Worm (Caenorhabditis elegans) whole organism, young adult: ENCODE results near the gene kbp-1.

ENCODE experiments used
- B0019.2 ChIP-seq: fragments of 200-800 bp; sonication (Bioruptor generic); conservative IDR thresholded peaks from 2 replicates; pipeline ENCODE4 v1.3.6; 2022; ENCODE audit warnings: missing genetic modification reagents, missing genetic modification characterization, missing compliant biosample characterization
- F10E7.11 ChIP-seq: sonication (generic microtip); optimal IDR thresholded peaks from 2 replicates; lab custom pipeline; 2017; ENCODE audit warnings: mild to moderate bottlenecking, missing genetic modification characterization, moderate library complexity, missing compliant biosample characterization
- F57A8.1 ChIP-seq: fragments of 200-800 bp; sonication (Bioruptor generic); optimal IDR thresholded peaks from 2 replicates; lab custom pipeline; 2018; ENCODE audit warnings: mild to moderate bottlenecking, missing genetic modification characterization, moderate library complexity, missing compliant biosample characterization
- K11D2.4 ChIP-seq: fragments of 200-800 bp; sonication (Bioruptor generic); IDR thresholded peaks from 2 replicates; pipeline ENCODE4 v1.3.6; 2022; ENCODE audit warnings: missing genetic modification reagents, missing genetic modification characterization, missing compliant biosample characterization
- K12H6.12 ChIP-seq: fragments of 200-800 bp; sonication (Bioruptor generic); optimal IDR thresholded peaks from 2 replicates; lab custom pipeline; 2018; ENCODE audit warnings: mild to moderate bottlenecking, missing genetic modification characterization, missing compliant biosample characterization
- Y53G8AR.9 ChIP-seq: fragments of 200-800 bp; sonication (Bioruptor generic); conservative IDR thresholded peaks from 2 replicates; pipeline ENCODE4 v1.3.6; 2022; ENCODE audit warnings: missing genetic modification reagents, missing genetic modification characterization, missing compliant biosample characterization
- Y67H2A.10 ChIP-seq: fragments of 200-800 bp; sonication (Bioruptor generic); conservative IDR thresholded peaks from 2 replicates; pipeline ENCODE4 v1.3.6; 2022; ENCODE audit warnings: missing genetic modification reagents, missing genetic modification characterization, missing compliant biosample characterization
- ZK185.1 ChIP-seq: sonication (generic microtip); optimal IDR thresholded peaks from 2 replicates; lab custom pipeline; 2016; ENCODE audit warnings: mild to moderate bottlenecking, missing genetic modification characterization, missing compliant biosample characterization; ENCODE audit not compliant: poor library complexity, severe bottlenecking
- atf-7 ChIP-seq: sonication (generic microtip); optimal IDR thresholded peaks from 2 replicates; lab custom pipeline; 2017; ENCODE audit warnings: mild to moderate bottlenecking, missing genetic modification characterization, missing compliant biosample characterization
- attf-3 ChIP-seq: fragments of 200-800 bp; sonication (Bioruptor generic); conservative IDR thresholded peaks from 2 replicates; pipeline ENCODE4 v1.3.6; 2022; ENCODE audit warnings: missing genetic modification reagents, missing genetic modification characterization, missing compliant biosample characterization
- bed-2 ChIP-seq: fragments of 200-800 bp; sonication (Bioruptor generic); IDR thresholded peaks from 2 replicates; pipeline ENCODE4 v1.3.6; 2022; ENCODE audit warnings: missing genetic modification reagents, missing genetic modification characterization, missing compliant biosample characterization
- ccch-3 ChIP-seq: fragments of 200-800 bp; sonication (Bioruptor generic); optimal IDR thresholded peaks from 2 replicates; lab custom pipeline; 2018; ENCODE audit warnings: mild to moderate bottlenecking, missing genetic modification characterization, missing compliant biosample characterization
- cebp-1 ChIP-seq, 2 experiments: fragments of 200-800 bp in 1 of 2; sonication (Bioruptor generic) in 1 of 2; sonication (generic microtip) in 1 of 2; IDR thresholded peaks in 1 of 2; optimal IDR thresholded peaks in 1 of 2; 2 replicates each; pipeline versions ENCODE4 v1.3.6 to Lab custom; 2017 to 2022; ENCODE audit warnings: missing compliant biosample characterization in 2 of 2, missing genetic modification characterization in 2 of 2, mild to moderate bottlenecking in 1 of 2, missing genetic modification reagents in 1 of 2, moderate library complexity in 1 of 2
- chd-7 ChIP-seq: sonication (generic microtip); optimal IDR thresholded peaks from 2 replicates; lab custom pipeline; 2016; ENCODE audit warnings: mild to moderate bottlenecking, missing genetic modification characterization, moderate library complexity, missing compliant biosample characterization
- die-1 ChIP-seq: sonication (generic microtip); optimal IDR thresholded peaks from 2 replicates; lab custom pipeline; 2016; ENCODE audit warnings: missing genotype, mild to moderate bottlenecking, missing genetic modification characterization, missing compliant biosample characterization
- fkh-3 ChIP-seq: sonication (generic microtip); optimal IDR thresholded peaks from 2 replicates; lab custom pipeline; 2016; ENCODE audit warnings: mild to moderate bottlenecking, missing genetic modification characterization, missing compliant biosample characterization
- hmg-1.2 ChIP-seq: fragments of 200-800 bp; sonication (Bioruptor generic); IDR thresholded peaks from 2 replicates; pipeline ENCODE4 v1.3.6; 2022; ENCODE audit warnings: missing genetic modification reagents, missing genetic modification characterization, missing compliant biosample characterization
- hmg-20 ChIP-seq: fragments of 200-800 bp; sonication (Bioruptor generic); IDR thresholded peaks from 2 replicates; pipeline ENCODE4 v1.3.6; 2022; ENCODE audit warnings: missing genetic modification reagents, missing genetic modification characterization, missing compliant biosample characterization
- lag-1 ChIP-seq: fragments of 200-800 bp; sonication (Bioruptor generic); IDR thresholded peaks from 2 replicates; pipeline ENCODE4 v1.3.6; 2022; ENCODE audit warnings: missing genetic modification reagents, missing genetic modification characterization, missing compliant biosample characterization
- lin-35 ChIP-seq, 3 experiments: fragments of 150-350 bp in 2 of 3; sonication (generic microtip) in 1 of 3; optimal IDR thresholded peaks; 2 replicates each; lab custom pipeline; 2014 to 2018; ENCODE audit warnings: missing biosample characterization in 3 of 3, missing genetic modification characterization in 3 of 3, missing genetic modification reagents in 3 of 3
- lin-40 ChIP-seq: sonication (generic microtip); optimal IDR thresholded peaks from 2 replicates; lab custom pipeline; 2016; ENCODE audit warnings: missing genetic modification characterization, mild to moderate bottlenecking, missing compliant biosample characterization, missing genotype, missing genetic modification reagents
- mcd-1 ChIP-seq: fragments of 200-800 bp; sonication (Bioruptor generic); IDR thresholded peaks from 2 replicates; pipeline ENCODE4 v1.3.6; 2022; ENCODE audit warnings: missing genetic modification reagents, missing genetic modification characterization, missing compliant biosample characterization
- mxl-1 ChIP-seq: sonication (generic microtip); optimal IDR thresholded peaks from 2 replicates; lab custom pipeline; 2016; ENCODE audit warnings: missing genetic modification characterization, missing compliant biosample characterization
- nfyb-1 ChIP-seq: fragments of 200-800 bp; sonication (Bioruptor generic); IDR thresholded peaks from 2 replicates; pipeline ENCODE4 v1.3.6; 2022; ENCODE audit warnings: missing genetic modification reagents, missing genetic modification characterization, missing compliant biosample characterization
- nhr-80 ChIP-seq: sonication (generic microtip); optimal IDR thresholded peaks from 2 replicates; lab custom pipeline; 2016; ENCODE audit warnings: missing genetic modification characterization, missing compliant biosample characterization
- pha-4 ChIP-seq: fragments of 150-350 bp; sonication (generic microtip); optimal IDR thresholded peaks from 2 replicates; lab custom pipeline; 2014; ENCODE audit warnings: missing biosample characterization, missing genetic modification reagents, missing genetic modification characterization
- repo-1 ChIP-seq: sonication (generic microtip); optimal IDR thresholded peaks from 2 replicates; lab custom pipeline; 2017; ENCODE audit warnings: mild to moderate bottlenecking, missing genetic modification characterization, missing compliant biosample characterization
- snpc-4 ChIP-seq, 5 experiments: fragments of 150-350 bp in 1 of 5; sonication (generic microtip) in 4 of 5; optimal IDR thresholded peaks; 2 replicates each; lab custom pipeline; 2014 to 2018; ENCODE audit warnings: missing genetic modification characterization in 5 of 5, missing biosample characterization in 3 of 5, antibody characterized with exemption in 2 of 5, mild to moderate bottlenecking in 2 of 5, missing compliant biosample characterization in 2 of 5, missing genotype in 2 of 5, moderate library complexity in 2 of 5, missing genetic modification reagents in 1 of 5
- somi-1 ChIP-seq: fragments of 200-800 bp; sonication (Bioruptor generic); optimal IDR thresholded peaks from 2 replicates; lab custom pipeline; 2018; ENCODE audit warnings: mild to moderate bottlenecking, missing genetic modification characterization, missing compliant biosample characterization
- tbp1 ChIP-seq: fragments of 200-800 bp; sonication (Bioruptor generic); optimal IDR thresholded peaks from 2 replicates; lab custom pipeline; 2018; ENCODE audit warnings: mild to moderate bottlenecking, missing genetic modification characterization, missing compliant biosample characterization
- zim-3 ChIP-seq: sonication (generic microtip); optimal IDR thresholded peaks from 2 replicates; lab custom pipeline; 2017; ENCODE audit warnings: mild to moderate bottlenecking, missing genetic modification characterization, moderate library complexity, missing compliant biosample characterization
- ztf-26 ChIP-seq: sonication (generic microtip); optimal IDR thresholded peaks from 2 replicates; lab custom pipeline; 2017; ENCODE audit warnings: missing genetic modification characterization, missing compliant biosample characterization

The kbp-1 gene

DNA sequence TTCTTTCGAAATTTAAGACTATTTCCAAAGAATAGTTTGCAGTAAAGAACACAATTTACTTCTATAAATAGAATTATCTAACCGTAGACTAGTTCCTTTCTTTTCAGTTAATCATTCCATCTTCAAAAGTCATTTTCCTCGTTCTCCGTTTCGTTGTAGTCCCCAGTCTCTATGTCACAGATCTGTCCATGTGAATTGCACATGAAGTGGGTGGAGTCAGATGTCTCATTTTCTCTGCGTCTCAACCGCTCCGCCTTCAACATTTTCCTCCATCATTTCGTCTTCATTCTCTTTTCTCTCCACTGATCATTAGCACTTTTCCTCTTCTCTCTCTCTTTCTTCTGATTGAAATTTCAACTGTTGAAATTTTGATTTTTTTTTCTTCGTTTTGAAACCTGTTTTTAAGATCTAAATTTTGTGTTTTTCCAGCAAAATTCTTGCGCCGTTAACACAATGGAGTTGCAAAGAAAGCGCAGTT, 28.2 kb downstream of the kbp-1 start, which contains the start of gene T07E3.4:
Gene T07E3.4, plus strand, starts transcription at position 428 of the 478 bp plus-strand sequence.
- peak; percentile 13 for TF ChIP-seq chd-7
- no peak for TF ChIP-seq fkh-3
- TF ChIP-seq pha-4 (tag; lab: Kevin White, UChicago), result peak; percentile 45
- 0 out of 2 replicates have a peak, but pooled peaks have one; percentile 65 for TF ChIP-seq K11D2.4 (GFP tag; lab: Robert Waterston, UW)
- TF ChIP-seq hmg-20 (GFP tag; lab: Robert Waterston, UW), result no peak
- no peak for TF ChIP-seq F10E7.11 (tag; lab: Kevin White, UChicago)
- TF ChIP-seq ZK185.1 (tag; lab: Kevin White, UChicago), result peak; percentile 51
- TF ChIP-seq nhr-80 (tag; lab: Kevin White, UChicago), result peak; percentile 35
- TF ChIP-seq somi-1 (GFP tag; lab: Kevin White, UChicago), result peak; percentile 78
- peak; percentile 33; the same call in 1 of the 2 replicates for TF ChIP-seq nfyb-1 (GFP tag; lab: Robert Waterston, UW)
- TF ChIP-seq mxl-1, result no peak
- peak; percentile 38 for TF ChIP-seq atf-7 (tag; lab: Kevin White, UChicago)
- TF ChIP-seq die-1 (tag; lab: Kevin White, UChicago), result peak; percentile 0
- no peak for TF ChIP-seq lag-1 (GFP tag; lab: Robert Waterston, UW)
- TF ChIP-seq K12H6.12 (tag; lab: Kevin White, UChicago), result peak; percentile 28
- TF ChIP-seq ztf-26 (tag; lab: Kevin White, UChicago), result peak; percentile 60
- TF ChIP-seq bed-2 (GFP tag; lab: Robert Waterston, UW), result no peak
- TF ChIP-seq lin-35 (GFP tag; optimal IDR thresholded peaks at IDR 0.05; lab: Kevin White, UChicago), result peak in 1 of 3 experiments; percentile 41
- peak; percentile 36; the same call in 1 of the 2 replicates for TF ChIP-seq mcd-1 (GFP tag; lab: Robert Waterston, UW)
- peak; percentile 78 for TF ChIP-seq hmg-1.2 (GFP tag; lab: Robert Waterston, UW)
- TF ChIP-seq cebp-1 (GFP tag; IDR thresholded peaks at IDR 0.05; lab: Robert Waterston, UW), result no peak
- peak; percentile 68 for TF ChIP-seq cebp-1 (tag; optimal IDR thresholded peaks at IDR 0.05; lab: Kevin White, UChicago)
- no peak for TF ChIP-seq snpc-4 (GFP tag; optimal IDR thresholded peaks at IDR 0.05; lab: Kevin White, UChicago)
- TF ChIP-seq snpc-4 (tag; optimal IDR thresholded peaks at IDR 0.05; lab: Kevin White, UChicago), result peak in 1 of 4 experiments; percentile 15
- peak; percentile 80 for TF ChIP-seq lin-40 (tag; lab: Kevin White, UChicago)
- TF ChIP-seq, all 124 proteins: peak for 17

DNA sequence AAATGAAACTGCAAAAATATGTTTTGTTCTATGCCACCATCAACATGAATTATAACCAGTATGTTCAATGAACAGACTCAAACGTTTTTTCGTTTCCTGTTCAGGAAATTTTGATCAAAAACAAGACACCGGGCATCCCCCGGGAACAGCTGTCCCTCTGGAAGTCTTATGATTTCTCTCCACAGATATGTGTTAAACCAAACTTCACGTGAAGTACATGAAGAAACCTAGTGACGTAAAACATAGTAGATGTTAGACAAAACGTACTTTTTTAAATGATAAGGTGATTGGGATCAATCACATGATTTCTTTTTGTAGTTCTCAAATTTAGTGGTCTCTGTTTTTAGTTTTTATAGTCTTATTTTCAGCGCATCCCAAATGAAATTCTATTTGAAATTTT, 29.1 kb downstream of the kbp-1 start:
- TF ChIP-seq cebp-1 (GFP tag; IDR thresholded peaks at IDR 0.05; lab: Robert Waterston, UW) (no peak), cebp-1 (tag; optimal IDR thresholded peaks at IDR 0.05; lab: Kevin White, UChicago) (peak; percentile 15), K11D2.4 (GFP tag; lab: Robert Waterston, UW) (peak; percentile 33; the same call in 1 of the 2 replicates), F57A8.1 (GFP tag; lab: Kevin White, UChicago) (no peak), Y67H2A.10 (GFP tag; lab: Robert Waterston, UW) (no peak), somi-1 (GFP tag; lab: Kevin White, UChicago) (peak; percentile 60), tbp1 (peak; percentile 7), Y53G8AR.9 (GFP tag; lab: Robert Waterston, UW) (0 out of 2 replicates have a peak, but pooled peaks have one; percentile 8), lin-40 (tag; lab: Kevin White, UChicago) (peak; percentile 13), ztf-26 (tag; lab: Kevin White, UChicago) (peak; percentile 43), ccch-3 (GFP tag; lab: Kevin White, UChicago) (no peak), zim-3 (no peak)

DNA sequence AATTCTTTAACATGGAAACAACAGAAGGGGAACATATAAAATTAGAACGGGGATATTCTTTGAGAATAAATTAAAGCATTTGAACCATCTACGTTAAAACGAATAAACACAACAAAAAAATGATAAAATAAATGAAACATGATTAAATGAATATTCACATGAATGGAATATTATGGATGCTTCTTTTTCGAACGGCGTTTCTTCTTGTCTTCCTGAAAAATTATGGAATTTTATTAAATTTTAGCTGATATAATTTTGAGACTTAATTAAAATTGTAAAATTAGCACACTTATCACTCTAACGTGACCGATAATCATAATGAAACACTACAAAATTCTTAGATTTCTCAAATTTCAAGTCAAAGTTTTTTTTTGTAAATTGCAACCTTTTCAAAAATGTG, 31.2 kb downstream of the kbp-1 start:
- no peak for TF ChIP-seq attf-3 (GFP tag; lab: Robert Waterston, UW)
- TF ChIP-seq repo-1 (tag; lab: Kevin White, UChicago), result peak; percentile 36
- TF ChIP-seq B0019.2, result no peak
